Fruit fly (Drosophila melanogaster) S2 (cell line): ENCODE results near the gene LeuRS.

Experiments
- CG8478 ChIP-seq: fragments of >200 bp; optimal IDR thresholded peaks from 2 replicates; lab custom pipeline; 2018
- CTCF ChIP-seq, 2 experiments: fragments of >200 bp; optimal IDR thresholded peaks; 2 replicates each; lab custom pipeline; 2018

dm6 chr2L:3504851-3505250 is 9.6 kb downstream of the LeuRS start:
- TF ChIP-seq CG8478 (lab: Kevin White, UChicago) (no peak), CTCF (optimal IDR thresholded peaks at IDR 0.05; lab: Kevin White, UChicago) (no peak)
